Worm (Caenorhabditis elegans): Measurements from ENCODE around the gene sra-1.

DNA sequence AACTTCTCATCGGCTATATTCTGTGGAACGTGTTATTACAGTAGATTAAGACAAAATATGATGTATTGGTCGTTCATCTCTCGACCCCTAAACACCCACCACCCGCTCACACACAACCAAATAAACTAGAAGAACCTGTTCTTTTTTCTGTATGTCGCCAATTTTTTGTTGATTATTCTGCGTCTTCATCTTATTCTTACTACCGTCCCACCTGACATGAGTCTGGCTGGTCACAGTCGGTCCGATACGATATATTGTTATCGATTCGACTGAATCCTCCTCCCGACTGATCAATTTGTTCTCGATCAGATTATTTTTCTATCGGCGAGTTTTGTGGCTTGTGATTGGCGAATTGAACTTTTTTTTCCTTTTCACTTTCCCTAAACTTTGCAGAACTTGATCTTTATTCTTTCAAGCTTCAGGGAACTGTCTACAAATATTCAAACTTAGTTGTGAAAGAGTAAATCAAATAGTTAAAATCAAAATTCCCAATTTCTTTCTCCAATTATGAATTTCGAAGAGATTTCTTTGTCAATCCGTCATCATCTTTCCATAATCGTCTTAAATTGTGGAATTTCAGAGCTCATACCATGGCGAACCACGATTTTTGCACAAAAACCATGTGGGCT, 33.6 kb upstream of the sra-1 start, which contains the start of gene F35H8.2:
- TF ChIP-seq tbx-2 (tag; optimal IDR thresholded peaks at IDR 0.05), result no peak
- TF ChIP-seq unc-62 (GFP tag; optimal IDR thresholded peaks at IDR 0.05), result no peak
- no peak for TF ChIP-seq elt-3 (tag; optimal IDR thresholded peaks at IDR 0.05)
- TF ChIP-seq pha-4 (tag; optimal IDR thresholded peaks at IDR 0.05), result no peak
- TF ChIP-seq ceh-28 (tag; optimal IDR thresholded peaks at IDR 0.05), result no peak
- TF ChIP-seq ama-1 (optimal IDR thresholded peaks at IDR 0.05), result no peak
- TF ChIP-seq fkh-10 (GFP tag; optimal IDR thresholded peaks at IDR 0.05), result no peak
- TF ChIP-seq nhr-237 (tag; optimal IDR thresholded peaks at IDR 0.05), result no peak
